Fruit fly (Drosophila melanogaster) whole organism, prepupa: ENCODE results near the gene CG7131.

Experiments
- Blimp-1 ChIP-seq: fragments of 200-800 bp; sonication (Bioruptor generic); optimal IDR thresholded peaks from 3 replicates; lab custom pipeline; 2017; ENCODE audit warnings: missing biosample characterization, missing genetic modification characterization, mild to moderate bottlenecking, moderate library complexity, missing genetic modification reagents
- CG10631 ChIP-seq: fragments of 200-800 bp; sonication (Bioruptor generic); optimal IDR thresholded peaks from 2 replicates; lab custom pipeline; 2016; ENCODE audit warnings: missing biosample characterization, missing genetic modification characterization
- CG10669 ChIP-seq: fragments of 200-800 bp; sonication (Bioruptor generic); optimal IDR thresholded peaks from 3 replicates; lab custom pipeline; 2018; ENCODE audit warnings: missing biosample characterization, mild to moderate bottlenecking, missing genetic modification characterization, moderate library complexity
- CG11294 ChIP-seq: fragments of 200-800 bp; sonication (Bioruptor generic); IDR thresholded peaks from 2 replicates; pipeline ENCODE4 v1.3.6; 2022; ENCODE audit warnings: missing biosample characterization, missing genetic modification characterization
- CG11762 ChIP-seq: fragments of 200-800 bp; sonication (Bioruptor generic); optimal IDR thresholded peaks from 3 replicates; lab custom pipeline; 2016; ENCODE audit warnings: missing biosample characterization, missing genetic modification characterization; ENCODE audit not compliant: insufficient read depth
- CG11902 ChIP-seq: fragments of 200-800 bp; sonication (Bioruptor generic); optimal IDR thresholded peaks from 3 replicates; lab custom pipeline; 2016; ENCODE audit warnings: missing biosample characterization, missing genetic modification characterization
- CG15336 ChIP-seq: fragments of 200-800 bp; sonication (Bioruptor generic); IDR thresholded peaks from 2 replicates; pipeline ENCODE4 v1.3.6; 2022; ENCODE audit warnings: missing biosample characterization, missing genetic modification characterization
- CG1621 ChIP-seq: fragments of 200-800 bp; sonication (Bioruptor generic); optimal IDR thresholded peaks from 3 replicates; lab custom pipeline; 2018; ENCODE audit warnings: missing biosample characterization, mild to moderate bottlenecking, missing genetic modification characterization
- CG16779 ChIP-seq: fragments of 200-800 bp; sonication (Bioruptor generic); optimal IDR thresholded peaks from 3 replicates; lab custom pipeline; 2017; ENCODE audit warnings: missing biosample characterization, mild to moderate bottlenecking, missing genetic modification characterization
- CG3032 ChIP-seq: fragments of 200-800 bp; optimal IDR thresholded peaks from 2 replicates; lab custom pipeline; 2019; ENCODE audit warnings: missing biosample characterization, mild to moderate bottlenecking, missing genetic modification characterization, moderate library complexity
- CG31627 ChIP-seq: fragments of 200-800 bp; sonication (Bioruptor generic); optimal IDR thresholded peaks from 3 replicates; lab custom pipeline; 2016; ENCODE audit warnings: missing biosample characterization, missing genetic modification characterization
- CG32006 ChIP-seq: fragments of 200-800 bp; sonication (Bioruptor generic); optimal IDR thresholded peaks from 3 replicates; lab custom pipeline; 2017; ENCODE audit warnings: missing biosample characterization, mild to moderate bottlenecking, missing genetic modification characterization
- CG3919 ChIP-seq: fragments of 200-800 bp; sonication (Bioruptor generic); optimal IDR thresholded peaks from 3 replicates; lab custom pipeline; 2016; ENCODE audit warnings: missing biosample characterization, missing genetic modification characterization
- CG4318 ChIP-seq: fragments of 200-800 bp; sonication (Bioruptor generic); optimal IDR thresholded peaks from 3 replicates; lab custom pipeline; 2017; ENCODE audit warnings: missing biosample characterization, mild to moderate bottlenecking, missing genetic modification characterization
- CG6163 ChIP-seq: fragments of 200-800 bp; sonication (Bioruptor generic); IDR thresholded peaks from 3 replicates; pipeline ENCODE4 v1.3.6; 2022; ENCODE audit warnings: missing biosample characterization, missing genetic modification characterization
- CG6276 ChIP-seq: fragments of 200-800 bp; sonication (Bioruptor generic); optimal IDR thresholded peaks from 2 replicates; lab custom pipeline; 2017; ENCODE audit warnings: missing biosample characterization, mild to moderate bottlenecking, missing genetic modification characterization
- CG6792 ChIP-seq: fragments of 200-800 bp; sonication (Bioruptor generic); optimal IDR thresholded peaks from 3 replicates; lab custom pipeline; 2016; ENCODE audit warnings: missing biosample characterization, missing genetic modification characterization
- CG6808 ChIP-seq: fragments of 200-800 bp; sonication (Bioruptor generic); optimal IDR thresholded peaks from 3 replicates; lab custom pipeline; 2017; ENCODE audit warnings: missing biosample characterization, missing genetic modification characterization, mild to moderate bottlenecking, moderate library complexity, missing genetic modification reagents
- CG7368 ChIP-seq: fragments of 200-800 bp; sonication (Bioruptor generic); optimal IDR thresholded peaks from 3 replicates; lab custom pipeline; 2016; ENCODE audit warnings: missing biosample characterization, missing genetic modification characterization
- CG8119 ChIP-seq: fragments of 200-800 bp; sonication (Bioruptor generic); IDR thresholded peaks from 3 replicates; pipeline ENCODE4 v1.3.6; 2022; ENCODE audit warnings: missing biosample characterization, missing genetic modification characterization
- CG8319 ChIP-seq: fragments of 200-800 bp; sonication (Bioruptor generic); optimal IDR thresholded peaks from 3 replicates; lab custom pipeline; 2016; ENCODE audit warnings: missing biosample characterization, missing genetic modification characterization
- CG8632 ChIP-seq: fragments of 200-800 bp; sonication (Bioruptor generic); optimal IDR thresholded peaks from 3 replicates; lab custom pipeline; 2016; ENCODE audit warnings: missing biosample characterization, missing genetic modification characterization
- CG9139 ChIP-seq: fragments of 200-800 bp; sonication (Bioruptor generic); optimal IDR thresholded peaks from 3 replicates; lab custom pipeline; 2017; ENCODE audit warnings: missing biosample characterization, mild to moderate bottlenecking, missing genetic modification characterization
- Eip75B ChIP-seq: fragments of 200-800 bp; sonication (Bioruptor generic); optimal IDR thresholded peaks from 3 replicates; lab custom pipeline; 2016; ENCODE audit warnings: missing biosample characterization, missing genetic modification characterization
- Eip78C ChIP-seq: fragments of 200-800 bp; sonication (Bioruptor generic); peaks from one replicate; lab custom pipeline; 2016; ENCODE audit warnings: missing biosample characterization, missing genetic modification characterization
- Eip93F ChIP-seq: fragments of 200-800 bp; sonication (Bioruptor generic); optimal IDR thresholded peaks from 2 replicates; lab custom pipeline; 2016; ENCODE audit warnings: missing biosample characterization, mild to moderate bottlenecking, missing genetic modification characterization
- Ets96B ChIP-seq: fragments of 200-800 bp; optimal IDR thresholded peaks from 2 replicates; lab custom pipeline; 2019; ENCODE audit warnings: missing biosample characterization, mild to moderate bottlenecking, missing genetic modification characterization, moderate library complexity
- Hr38 ChIP-seq: sonication (Bioruptor generic); optimal IDR thresholded peaks from 2 replicates; lab custom pipeline; 2016; ENCODE audit warnings: missing biosample characterization, missing genetic modification characterization
- Hr39 ChIP-seq: fragments of 200-800 bp; sonication (Bioruptor generic); optimal IDR thresholded peaks from 2 replicates; lab custom pipeline; 2016; ENCODE audit warnings: missing biosample characterization, missing genetic modification characterization
- Hr4 ChIP-seq: fragments of 200-800 bp; sonication (Bioruptor generic); optimal IDR thresholded peaks from 3 replicates; lab custom pipeline; 2016; ENCODE audit warnings: missing biosample characterization, missing genetic modification characterization
- Lpt ChIP-seq: fragments of 200-800 bp; sonication (Bioruptor generic); optimal IDR thresholded peaks from 3 replicates; lab custom pipeline; 2016; ENCODE audit warnings: missing biosample characterization, missing genetic modification characterization
- Met ChIP-seq: fragments of 200-800 bp; sonication (Bioruptor generic); optimal IDR thresholded peaks from 3 replicates; lab custom pipeline; 2016; ENCODE audit warnings: missing biosample characterization, missing genetic modification characterization
- OdsH ChIP-seq: fragments of 200-800 bp; sonication (Bioruptor generic); optimal IDR thresholded peaks from 3 replicates; lab custom pipeline; 2016; ENCODE audit warnings: missing biosample characterization, missing genetic modification characterization
- Smox ChIP-seq: fragments of 200-800 bp; sonication (Bioruptor generic); optimal IDR thresholded peaks from 3 replicates; lab custom pipeline; 2016; ENCODE audit warnings: missing biosample characterization, missing genetic modification characterization
- Sox102F ChIP-seq: fragments of 200-800 bp; sonication (Bioruptor generic); optimal IDR thresholded peaks from 2 replicates; lab custom pipeline; 2016; ENCODE audit warnings: missing biosample characterization, mild to moderate bottlenecking, missing genetic modification characterization
- Sox14 ChIP-seq: fragments of 200-800 bp; sonication (Bioruptor generic); optimal IDR thresholded peaks from 3 replicates; lab custom pipeline; 2016; ENCODE audit warnings: missing biosample characterization, missing genetic modification characterization
- Sox15 ChIP-seq: fragments of 200-800 bp; sonication (Bioruptor generic); optimal IDR thresholded peaks from 3 replicates; lab custom pipeline; 2016; ENCODE audit warnings: missing biosample characterization, missing genetic modification characterization
- achi ChIP-seq: fragments of 200-800 bp; sonication (Bioruptor generic); optimal IDR thresholded peaks from 3 replicates; lab custom pipeline; 2016; ENCODE audit warnings: missing biosample characterization, missing genetic modification characterization
- acj6 ChIP-seq: fragments of 200-800 bp; sonication (Bioruptor generic); optimal IDR thresholded peaks from 3 replicates; lab custom pipeline; 2016; ENCODE audit warnings: missing biosample characterization, missing genetic modification characterization
- cyc ChIP-seq: fragments of 200-800 bp; sonication (Bioruptor generic); optimal IDR thresholded peaks from 3 replicates; lab custom pipeline; 2016; ENCODE audit warnings: missing biosample characterization, missing genetic modification characterization
- dac ChIP-seq: fragments of 200-800 bp; sonication (Bioruptor generic); optimal IDR thresholded peaks from 2 replicates; lab custom pipeline; 2017; ENCODE audit warnings: missing biosample characterization, mild to moderate bottlenecking, missing genetic modification characterization
- esn ChIP-seq: fragments of 200-800 bp; sonication (Bioruptor generic); optimal IDR thresholded peaks from 2 replicates; lab custom pipeline; 2016; ENCODE audit warnings: missing biosample characterization, mild to moderate bottlenecking, missing genetic modification characterization, moderate library complexity
- fd85E ChIP-seq: fragments of 200-800 bp; sonication (Bioruptor generic); optimal IDR thresholded peaks from 3 replicates; lab custom pipeline; 2016; ENCODE audit warnings: missing biosample characterization, missing genetic modification characterization
- fkh ChIP-seq: fragments of 200-800 bp; sonication (Bioruptor generic); optimal IDR thresholded peaks from 3 replicates; lab custom pipeline; 2017; ENCODE audit warnings: missing biosample characterization, mild to moderate bottlenecking, missing genetic modification characterization, moderate library complexity
- lz ChIP-seq: fragments of 200-800 bp; sonication (Bioruptor generic); optimal IDR thresholded peaks from 3 replicates; lab custom pipeline; 2016; ENCODE audit warnings: missing biosample characterization, missing genetic modification characterization
- net ChIP-seq: fragments of 200-800 bp; sonication (Bioruptor generic); optimal IDR thresholded peaks from 3 replicates; lab custom pipeline; 2016; ENCODE audit warnings: missing biosample characterization, missing genetic modification characterization
- salr ChIP-seq, 2 experiments: fragments of 200-800 bp; sonication (Bioruptor generic); optimal IDR thresholded peaks; 3 replicates each; lab custom pipeline; 2016 to 2018; ENCODE audit warnings: missing biosample characterization in 2 of 2, missing genetic modification characterization in 2 of 2, mild to moderate bottlenecking in 1 of 2
- spab ChIP-seq: fragments of 200-800 bp; sonication (Bioruptor generic); optimal IDR thresholded peaks from 2 replicates; lab custom pipeline; 2017; ENCODE audit warnings: missing biosample characterization, mild to moderate bottlenecking, missing genetic modification characterization, missing genetic modification reagents
- ss ChIP-seq, 2 experiments: fragments of 200-800 bp; sonication (Bioruptor generic); optimal IDR thresholded peaks; 2 replicates in 1 of 2; 3 replicates in 1 of 2; lab custom pipeline; 2017 to 2018; ENCODE audit warnings: mild to moderate bottlenecking in 2 of 2, missing biosample characterization in 2 of 2, missing genetic modification characterization in 2 of 2, moderate library complexity in 1 of 2
- svp ChIP-seq: fragments of 200-800 bp; sonication (Bioruptor generic); peaks from one replicate; lab custom pipeline; 2016; ENCODE audit warnings: missing biosample characterization, missing genetic modification characterization
- topi ChIP-seq: fragments of 200-800 bp; sonication (Bioruptor generic); optimal IDR thresholded peaks from 3 replicates; lab custom pipeline; 2016; ENCODE audit warnings: missing biosample characterization, missing genetic modification characterization
- vri ChIP-seq: fragments of 200-800 bp; sonication (Bioruptor generic); optimal IDR thresholded peaks from 3 replicates; lab custom pipeline; 2016; ENCODE audit warnings: missing biosample characterization, mild to moderate bottlenecking, missing genetic modification characterization

Gene CG7131

dm6 chr3R:18298900-18299321, 10.3 kb upstream of the CG7131 start, which contains the start of gene Dlc90F:
Dlc90F (plus strand) TSS chr3R:18299229.
- TF ChIP-seq Eip78C (peak; percentile 78), achi (GFP tag; lab: Kevin White, UChicago) (no peak), Eip75B (GFP tag; lab: Kevin White, UChicago) (no peak), OdsH (GFP tag; lab: Kevin White, UChicago) (peak; percentile 76), CG6792 (GFP tag; lab: Kevin White, UChicago) (peak; percentile 6), topi (GFP tag; lab: Kevin White, UChicago) (peak; percentile 63), svp (no peak), CG11902 (GFP tag; lab: Kevin White, UChicago) (peak; percentile 36), Smox (GFP tag; lab: Kevin White, UChicago) (no peak), Hr4 (peak; percentile 72), salr (GFP tag; optimal IDR thresholded peaks at IDR 0.05; lab: Kevin White, UChicago) (peak in 1 of 2 experiments; percentile 42), Hr39 (GFP tag; lab: Kevin White, UChicago) (peak; percentile 84), CG10669 (GFP tag; lab: Kevin White, UChicago) (no peak), CG6163 (GFP tag; lab: Robert Waterston, UW) (peak; percentile 81), Met (GFP tag; lab: Kevin White, UChicago) (no peak), lz (GFP tag; lab: Kevin White, UChicago) (peak; percentile 79), CG11294 (GFP tag; lab: Robert Waterston, UW) (peak; percentile 54; the same call in 1 of the 2 replicates), ss (GFP tag; optimal IDR thresholded peaks at IDR 0.05; lab: Kevin White, UChicago) (no peak), net (GFP tag; lab: Kevin White, UChicago) (no peak), cyc (GFP tag; lab: Kevin White, UChicago) (peak; percentile 73), Ets96B (tag; lab: Kevin White, UChicago) (peak; percentile 49), CG6808 (GFP tag; lab: Kevin White, UChicago) (no peak), CG9139 (GFP tag; lab: Kevin White, UChicago) (no peak), CG8119 (GFP tag; lab: Robert Waterston, UW) (peak; percentile 50; the same call in 2 of the 3 replicates), Sox15 (GFP tag; lab: Kevin White, UChicago) (peak; percentile 64), dac (GFP tag; lab: Kevin White, UChicago) (no peak), CG3919 (GFP tag; lab: Kevin White, UChicago) (no peak), Blimp-1 (GFP tag; lab: Kevin White, UChicago) (peak; percentile 16), CG3032 (tag; lab: Kevin White, UChicago) (peak; percentile 76), Eip93F (GFP tag; lab: Kevin White, UChicago) (no peak), Sox102F (no peak), CG4318 (GFP tag; lab: Kevin White, UChicago) (peak; percentile 45), CG1621 (peak; percentile 33), Lpt (no peak), Hr38 (peak; percentile 17), CG15336 (GFP tag; lab: Robert Waterston, UW) (0 out of 2 replicates have a peak, but pooled peaks have one; percentile 24), Sox14 (GFP tag; lab: Kevin White, UChicago) (peak; percentile 77), CG31627 (GFP tag; lab: Kevin White, UChicago) (peak; percentile 84), CG7368 (GFP tag; lab: Kevin White, UChicago) (peak; percentile 34), CG32006 (GFP tag; lab: Kevin White, UChicago) (no peak), spab (GFP tag; lab: Kevin White, UChicago) (no peak), CG10631 (no peak), fd85E (GFP tag; lab: Kevin White, UChicago) (no peak), CG8319 (GFP tag; lab: Kevin White, UChicago) (peak; percentile 18), vri (GFP tag; lab: Kevin White, UChicago) (no peak), CG8632 (GFP tag; lab: Kevin White, UChicago) (peak; percentile 8), esn (peak; percentile 71), CG16779 (tag; lab: Kevin White, UChicago) (no peak), CG6276 (GFP tag; lab: Kevin White, UChicago) (no peak), acj6 (no peak), fkh (GFP tag; lab: Kevin White, UChicago) (no peak), CG11762 (GFP tag; lab: Kevin White, UChicago) (no peak)
